Worm (Caenorhabditis elegans): ENCODE data around the gene C09E7.4.

DNA sequence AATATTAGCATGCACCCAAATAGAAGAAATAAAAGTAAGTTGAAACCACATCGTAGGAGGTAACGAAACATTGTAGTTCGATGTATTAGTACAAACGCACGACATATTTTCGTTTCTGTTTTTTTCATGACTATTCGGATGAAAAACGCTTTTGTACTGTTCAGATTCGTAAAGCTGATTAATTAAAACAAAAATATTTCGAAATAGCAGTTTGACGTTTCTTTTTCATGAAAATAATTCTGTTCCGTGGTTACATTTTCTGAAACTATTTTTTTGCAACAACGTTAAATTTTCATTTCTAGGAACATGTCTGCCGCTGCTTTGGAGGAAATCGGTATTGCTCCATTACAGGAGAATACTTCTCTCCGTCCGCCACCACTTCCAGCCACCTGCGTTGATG is 47.3 kb downstream of the C09E7.4 start, which contains the start of gene rpt-3:
- TF ChIP-seq W03F9.2 (tag; optimal IDR thresholded peaks at IDR 0.05) (no peak), dao-5 (tag; optimal IDR thresholded peaks at IDR 0.05) (no peak), him-1 (tag; optimal IDR thresholded peaks at IDR 0.05) (no peak)

Data from whole organism, L4/young adult.